Worm (Caenorhabditis elegans) whole organism, L4 larva: ENCODE data around the gene mtg-1.
A peak's percentile ranks its signal among the peaks of the same experiment; 100 is the strongest.

Experiments
- F10B5.3 ChIP-seq: sonication (generic microtip); optimal IDR thresholded peaks from 2 replicates; lab custom pipeline; 2016; ENCODE audit warnings: mild to moderate bottlenecking, missing genetic modification characterization, missing compliant biosample characterization
- F26F4.8 ChIP-seq: fragments of 200-800 bp; sonication (Bioruptor generic); conservative IDR thresholded peaks from 2 replicates; pipeline ENCODE4 v1.3.6; 2022; ENCODE audit warnings: missing genetic modification characterization, missing compliant biosample characterization
- Y48G9A.11 ChIP-seq: fragments of 200-800 bp; sonication (Bioruptor generic); IDR thresholded peaks from 2 replicates; pipeline ENCODE4 v1.3.6; 2022; ENCODE audit warnings: missing genetic modification reagents, missing genetic modification characterization, missing compliant biosample characterization
- Y5F2A.4 ChIP-seq: fragments of 200-800 bp; sonication (Bioruptor generic); optimal IDR thresholded peaks from 2 replicates; lab custom pipeline; 2018; ENCODE audit warnings: mild to moderate bottlenecking, missing genetic modification characterization, missing compliant biosample characterization
- ZK337.2 ChIP-seq: fragments of 200-800 bp; sonication (Bioruptor generic); IDR thresholded peaks from 2 replicates; pipeline ENCODE4 v1.3.6; 2022; ENCODE audit warnings: missing genetic modification reagents, missing genetic modification characterization, missing compliant biosample characterization
- aha-1 ChIP-seq: fragments of 150-350 bp; peaks from one replicate; lab custom pipeline; 2014; ENCODE audit warnings: missing biosample characterization, missing genetic modification characterization
- ceh-20 ChIP-seq: fragments of 200-800 bp; sonication (Bioruptor generic); IDR thresholded peaks from 2 replicates; pipeline ENCODE4 v1.3.6; 2022; ENCODE audit warnings: missing genetic modification reagents, missing genetic modification characterization, missing compliant biosample characterization
- ceh-28 ChIP-seq: fragments of 150-350 bp; optimal IDR thresholded peaks from 2 replicates; lab custom pipeline; 2014; ENCODE audit warnings: missing biosample characterization, missing genetic modification reagents, missing genetic modification characterization
- ceh-62 ChIP-seq: sonication (generic microtip); optimal IDR thresholded peaks from 2 replicates; lab custom pipeline; 2017; ENCODE audit warnings: missing biosample characterization, missing genetic modification characterization
- daf-16 ChIP-seq, 3 experiments: sonication (generic microtip); optimal IDR thresholded peaks; 2 replicates each; lab custom pipeline; 2016 to 2017; ENCODE audit warnings: missing genetic modification characterization in 3 of 3, missing genetic modification reagents in 3 of 3, mild to moderate bottlenecking in 2 of 3, missing compliant biosample characterization in 2 of 3, missing biosample characterization in 1 of 3, moderate library complexity in 1 of 3
- dmd-6 ChIP-seq: fragments of 200-800 bp; sonication (Bioruptor generic); IDR thresholded peaks from 2 replicates; pipeline ENCODE4 v1.3.6; 2022; ENCODE audit warnings: missing genetic modification reagents, missing genetic modification characterization, missing compliant biosample characterization
- dpl-1 ChIP-seq: fragments of 150-350 bp; optimal IDR thresholded peaks from 2 replicates; lab custom pipeline; 2014; ENCODE audit warnings: missing biosample characterization, missing genetic modification reagents, missing genetic modification characterization
- dve-1 ChIP-seq: sonication (generic microtip); optimal IDR thresholded peaks from 2 replicates; lab custom pipeline; 2017; ENCODE audit warnings: antibody characterized with exemption, mild to moderate bottlenecking, missing genetic modification characterization, missing compliant biosample characterization; ENCODE audit not compliant: insufficient read depth
- gei-8 ChIP-seq: fragments of 200-800 bp; sonication (Bioruptor generic); optimal IDR thresholded peaks from 2 replicates; lab custom pipeline; 2018; ENCODE audit warnings: mild to moderate bottlenecking, missing genetic modification characterization, missing compliant biosample characterization
- hif-1 ChIP-seq, 2 experiments: sonication (generic microtip); optimal IDR thresholded peaks; 2 replicates each; lab custom pipeline; 2016 to 2017; ENCODE audit warnings: missing compliant biosample characterization in 2 of 2, missing genetic modification characterization in 2 of 2, missing genetic modification reagents in 2 of 2, missing genotype in 2 of 2, mild to moderate bottlenecking in 1 of 2
- hlh-11 ChIP-seq: fragments of 200-800 bp; sonication (Bioruptor generic); optimal IDR thresholded peaks from 2 replicates; lab custom pipeline; 2018; ENCODE audit warnings: mild to moderate bottlenecking, missing genetic modification characterization, missing compliant biosample characterization
- lin-15B ChIP-seq: fragments of 150-350 bp; sonication (generic microtip); optimal IDR thresholded peaks from 3 replicates; lab custom pipeline; 2014; ENCODE audit warnings: missing biosample characterization, missing genetic modification characterization
- lin-29 ChIP-seq: fragments of 200-800 bp; sonication (Bioruptor generic); IDR thresholded peaks from 2 replicates; pipeline ENCODE4 v1.3.6; 2022; ENCODE audit warnings: missing genetic modification reagents, missing genetic modification characterization, missing compliant biosample characterization
- lin-38 ChIP-seq: fragments of 200-800 bp; sonication (Bioruptor generic); IDR thresholded peaks from 2 replicates; pipeline ENCODE4 v1.3.6; 2022; ENCODE audit warnings: missing genetic modification reagents, missing genetic modification characterization, missing compliant biosample characterization
- lir-3 ChIP-seq: sonication (generic microtip); optimal IDR thresholded peaks from 2 replicates; lab custom pipeline; 2016; ENCODE audit warnings: mild to moderate bottlenecking, missing genetic modification characterization, missing compliant biosample characterization
- lsy-2 ChIP-seq, 2 experiments: fragments of 150-350 bp in 1 of 2; sonication (generic microtip) in 1 of 2; optimal IDR thresholded peaks; 2 replicates each; lab custom pipeline; 2014 to 2017; ENCODE audit warnings: missing biosample characterization in 2 of 2, missing genetic modification characterization in 2 of 2
- mep-1 ChIP-seq: fragments of 150-350 bp; sonication (generic microtip); optimal IDR thresholded peaks from 3 replicates; lab custom pipeline; 2014; ENCODE audit warnings: missing biosample characterization, missing genetic modification characterization
- mes-2 ChIP-seq: sonication (generic microtip); optimal IDR thresholded peaks from 2 replicates; lab custom pipeline; 2016; ENCODE audit warnings: missing genotype, mild to moderate bottlenecking, missing genetic modification characterization, missing compliant biosample characterization; ENCODE audit not compliant: poor library complexity, severe bottlenecking
- mxl-2 ChIP-seq: fragments of 200-800 bp; sonication (Bioruptor generic); conservative IDR thresholded peaks from 2 replicates; pipeline ENCODE4 v1.3.6; 2022; ENCODE audit warnings: missing genetic modification reagents, missing genetic modification characterization, missing compliant biosample characterization
- mxl-3 ChIP-seq: fragments of 200-800 bp; sonication (Bioruptor generic); optimal IDR thresholded peaks from 2 replicates; lab custom pipeline; 2018; ENCODE audit warnings: mild to moderate bottlenecking, missing genetic modification characterization, missing compliant biosample characterization
- nhr-10 ChIP-seq: fragments of 150-350 bp; optimal IDR thresholded peaks from 2 replicates; lab custom pipeline; 2014; ENCODE audit warnings: missing biosample characterization, missing genetic modification characterization
- nhr-102 ChIP-seq: sonication (generic microtip); optimal IDR thresholded peaks from 2 replicates; lab custom pipeline; 2016; ENCODE audit warnings: mild to moderate bottlenecking, missing genetic modification characterization, moderate library complexity, missing compliant biosample characterization
- nhr-11 ChIP-seq: fragments of 150-350 bp; optimal IDR thresholded peaks from 2 replicates; lab custom pipeline; 2014; ENCODE audit warnings: missing biosample characterization, missing genetic modification characterization
- nhr-41 ChIP-seq: fragments of 200-800 bp; sonication (Bioruptor generic); IDR thresholded peaks from 2 replicates; pipeline ENCODE4 v1.3.6; 2022; ENCODE audit warnings: missing genetic modification reagents, missing genetic modification characterization, missing compliant biosample characterization
- nhr-42 ChIP-seq: fragments of 200-800 bp; sonication (Bioruptor generic); IDR thresholded peaks from 2 replicates; pipeline ENCODE4 v1.3.6; 2022; ENCODE audit warnings: missing genetic modification characterization, missing compliant biosample characterization
- nhr-48 ChIP-seq: sonication (generic microtip); optimal IDR thresholded peaks from 2 replicates; lab custom pipeline; 2016; ENCODE audit warnings: mild to moderate bottlenecking, missing genetic modification characterization, missing compliant biosample characterization
- nhr-77 ChIP-seq: fragments of 150-350 bp; optimal IDR thresholded peaks from 2 replicates; lab custom pipeline; 2014; ENCODE audit warnings: missing biosample characterization, missing genetic modification characterization
- saeg-2 ChIP-seq: fragments of 200-800 bp; sonication (Bioruptor generic); IDR thresholded peaks from 2 replicates; pipeline ENCODE4 v1.3.6; 2022; ENCODE audit warnings: missing genetic modification reagents, missing genetic modification characterization, missing compliant biosample characterization
- set-16 ChIP-seq: fragments of 200-800 bp; sonication (Bioruptor generic); IDR thresholded peaks from 2 replicates; pipeline ENCODE4 v1.3.6; 2022; ENCODE audit warnings: missing genetic modification reagents, missing genetic modification characterization, missing compliant biosample characterization
- skn-1 ChIP-seq: fragments of 150-350 bp; optimal IDR thresholded peaks from 2 replicates; lab custom pipeline; 2014; ENCODE audit warnings: missing biosample characterization, missing genetic modification characterization
- snpc-4 ChIP-seq: fragments of 150-350 bp; optimal IDR thresholded peaks from 2 replicates; lab custom pipeline; 2014; ENCODE audit warnings: missing biosample characterization, missing genetic modification characterization
- spr-3 ChIP-seq: fragments of 200-800 bp; sonication (Bioruptor generic); optimal IDR thresholded peaks from 2 replicates; lab custom pipeline; 2018; ENCODE audit warnings: mild to moderate bottlenecking, missing genetic modification characterization, missing compliant biosample characterization
- tra-1 ChIP-seq: fragments of 200-800 bp; sonication (Bioruptor generic); IDR thresholded peaks from 2 replicates; pipeline ENCODE4 v1.3.6; 2022; ENCODE audit warnings: missing genetic modification reagents, missing genetic modification characterization, missing compliant biosample characterization
- vab-7 ChIP-seq: fragments of 200-800 bp; sonication (Bioruptor generic); IDR thresholded peaks from 2 replicates; pipeline ENCODE4 v1.3.6; 2022; ENCODE audit warnings: missing genetic modification reagents, missing genetic modification characterization, missing compliant biosample characterization
- zag-1 ChIP-seq: fragments of 150-350 bp; optimal IDR thresholded peaks from 2 replicates; lab custom pipeline; 2014; ENCODE audit warnings: missing biosample characterization, missing genetic modification characterization
- zip-11 ChIP-seq: fragments of 200-800 bp; sonication (Bioruptor generic); IDR thresholded peaks from 2 replicates; pipeline ENCODE4 v1.3.6; 2022; ENCODE audit warnings: missing genetic modification characterization, missing compliant biosample characterization
- zip-2 ChIP-seq: fragments of 150-350 bp; optimal IDR thresholded peaks from 2 replicates; lab custom pipeline; 2014; ENCODE audit warnings: missing biosample characterization, missing genetic modification characterization
- ztf-7 ChIP-seq: fragments of 150-350 bp; optimal IDR thresholded peaks from 2 replicates; lab custom pipeline; 2014; ENCODE audit warnings: missing biosample characterization, missing genetic modification characterization

Gene mtg-1

ce11 chrIII:1540100-1540695 is 6.6 kb downstream of the mtg-1 start, which contains the start of the genes Y67D2.5 and cisd-3.2 (continued):
- no peak for TF ChIP-seq nhr-10
- TF ChIP-seq nhr-48 (tag; lab: Kevin White, UChicago): no peak
- TF ChIP-seq nhr-77 (tag; lab: Kevin White, UChicago): no peak
- TF ChIP-seq aha-1 (tag; lab: Kevin White, UChicago): peak; percentile 94
- TF ChIP-seq lsy-2 (tag; optimal IDR thresholded peaks at IDR 0.05; lab: Kevin White, UChicago): peak in 1 of 2 experiments; percentile 37
- peak in 1 of 2 experiments; percentile 54 for TF ChIP-seq hif-1 (tag; optimal IDR thresholded peaks at IDR 0.05; lab: Kevin White, UChicago)
- TF ChIP-seq nhr-41 (GFP tag; lab: Robert Waterston, UW): no peak
- TF ChIP-seq dmd-6 (GFP tag; lab: Robert Waterston, UW): no peak
- TF ChIP-seq mes-2 (tag; lab: Kevin White, UChicago): peak; percentile 92
- no peak for TF ChIP-seq Y48G9A.11 (GFP tag; lab: Robert Waterston, UW)
- no peak for TF ChIP-seq nhr-102 (tag; lab: Kevin White, UChicago)
- no peak for TF ChIP-seq ZK337.2
- no peak for TF ChIP-seq mxl-2 (GFP tag; lab: Robert Waterston, UW)
- TF ChIP-seq nhr-11: no peak
- no peak for TF ChIP-seq ceh-62 (tag; lab: Kevin White, UChicago)

ce11 chrIII:1543406-1544011 is 9.9 kb downstream of the mtg-1 start:
- peak; percentile 60 for TF ChIP-seq aha-1 (tag; lab: Kevin White, UChicago)
- no peak for TF ChIP-seq zag-1 (tag; lab: Kevin White, UChicago)
- TF ChIP-seq lin-38 (GFP tag; lab: Robert Waterston, UW): no peak
- peak; percentile 89 for TF ChIP-seq ceh-28 (tag; lab: Kevin White, UChicago)

ce11 chrIII:1554347-1554746 is 20.8 kb downstream of the mtg-1 start, which contains the start of gene ddx-35:
Gene ddx-35 (minus strand): TSS chrIII:1554447.
- TF ChIP-seq set-16 (GFP tag; lab: Robert Waterston, UW) (peak; percentile 37; the same call in 1 of the 2 replicates), saeg-2 (no peak)
- TF ChIP-seq, all 104 proteins: peak for 1

DNA sequence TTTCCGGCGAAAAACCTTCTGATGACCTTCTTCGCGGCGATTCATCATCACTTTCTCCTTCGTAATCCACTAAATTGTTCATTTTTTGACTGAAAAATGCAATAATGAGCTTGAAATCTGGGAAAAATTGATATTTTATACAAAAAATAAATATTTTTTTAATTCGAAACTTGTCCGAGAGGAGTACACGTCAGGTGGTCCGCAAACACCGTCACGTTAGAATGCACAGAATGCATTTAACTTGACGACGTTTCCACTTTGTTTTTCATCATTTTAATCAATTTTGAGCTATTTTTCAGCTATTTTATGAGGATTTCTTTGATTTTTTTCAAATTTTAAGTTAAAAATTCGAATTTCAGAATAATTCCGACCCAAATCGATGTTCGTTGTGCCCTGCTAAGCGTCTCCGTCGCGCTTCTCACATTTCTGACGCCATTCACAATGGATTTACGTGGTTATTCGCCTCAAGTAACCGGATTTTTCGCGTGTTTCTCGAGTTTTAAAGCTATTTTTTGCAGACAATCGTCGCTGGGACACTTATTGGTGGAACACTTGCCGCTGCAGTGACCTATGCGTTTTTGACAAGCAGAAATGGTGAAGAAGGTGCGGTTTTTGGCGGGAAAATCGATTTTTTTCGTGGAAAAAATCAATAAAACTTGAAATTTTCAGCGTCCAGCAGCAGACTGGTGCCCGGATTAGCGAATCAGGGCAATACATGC is 25.0 kb downstream of the mtg-1 start, which contains the start of the genes eelo-1 and Y67D2.2:
Gene eelo-1 (minus strand): TSS at position 89 of the 719 bp plus-strand sequence.
Gene Y67D2.2 (plus strand): TSS at position 360 of the 719 bp plus-strand sequence.
- TF ChIP-seq F26F4.8 (GFP tag; lab: Robert Waterston, UW) (no peak), lir-3 (no peak), Y5F2A.4 (GFP tag; lab: Kevin White, UChicago) (no peak), zip-2 (tag; lab: Kevin White, UChicago) (no peak), F10B5.3 (tag; lab: Kevin White, UChicago) (no peak), tra-1 (GFP tag; lab: Robert Waterston, UW) (no peak), ceh-20 (GFP tag; lab: Robert Waterston, UW) (no peak), hlh-11 (tag; lab: Kevin White, UChicago) (no peak), ztf-7 (tag; lab: Kevin White, UChicago) (peak; percentile 36), spr-3 (no peak), zip-11 (GFP tag; lab: Robert Waterston, UW) (no peak), skn-1 (tag; lab: Kevin White, UChicago) (no peak), lsy-2 (tag; optimal IDR thresholded peaks at IDR 0.05; lab: Kevin White, UChicago) (peak in 1 of 2 experiments; percentile 85), mep-1 (tag; lab: Kevin White, UChicago) (peak; percentile 53), aha-1 (tag; lab: Kevin White, UChicago) (peak; percentile 1), nhr-41 (GFP tag; lab: Robert Waterston, UW) (no peak), snpc-4 (no peak), lin-15B (no peak), dve-1 (no peak), dpl-1 (GFP tag; lab: Kevin White, UChicago) (peak; percentile 77), gei-8 (GFP tag; lab: Kevin White, UChicago) (no peak), vab-7 (GFP tag; lab: Robert Waterston, UW) (no peak), mxl-3 (GFP tag; lab: Kevin White, UChicago) (no peak), lin-29 (GFP tag; lab: Robert Waterston, UW) (no peak), daf-16 (GFP tag; optimal IDR thresholded peaks at IDR 0.05; lab: Kevin White, UChicago) (no peak), daf-16 (tag; optimal IDR thresholded peaks at IDR 0.05; lab: Kevin White, UChicago) (peak; percentile 18), nhr-42 (no peak)
